Comparison of ENCODE assay signal across 1 fruit fly cellular context in genomic region chr2L:6649085-6649754, dm6.
A peak's percentile ranks its signal among the peaks of the same experiment; 100 is the strongest.
TF ChIP-seq lines count a peak whose summit lies in the region.

TSS of gene CG31635 (minus strand) at chr2L:6649114.
TSS of gene Tango1 (plus strand) at chr2L:6649388.

TF ChIP-seq in whole organism, embryonic, 481 proteins besides CTCF, POLR2A, EP300 and RAD21 (continued from another document and continues in another):
- TF ChIP-seq Max (GFP tag; optimal IDR thresholded peaks at IDR 0.05; lab: Kevin White, UChicago) (peak; percentile 57), CG12236 (GFP tag; optimal IDR thresholded peaks at IDR 0.05; lab: Kevin White, UChicago) (no peak), CG9817 (tag; optimal IDR thresholded peaks at IDR 0.05; lab: Kevin White, UChicago) (no peak), grn (GFP tag; optimal IDR thresholded peaks at IDR 0.05; lab: Kevin White, UChicago) (no peak), E2f1 (GFP tag; IDR thresholded peaks at IDR 0.05; lab: Robert Waterston, UW) (peak; percentile 19; the same call in 1 of the 2 replicates), CG12744 (GFP tag; optimal IDR thresholded peaks at IDR 0.05; lab: Kevin White, UChicago) (peak; percentile 2), ranshi (GFP tag; IDR thresholded peaks at IDR 0.05; lab: Robert Waterston, UW) (no peak), Deaf1 (tag; optimal IDR thresholded peaks at IDR 0.05; lab: Kevin White, UChicago) (peak; percentile 72), CG5180 (GFP tag; optimal IDR thresholded peaks at IDR 0.05; lab: Kevin White, UChicago) (no peak), Ets97D (GFP tag; optimal IDR thresholded peaks at IDR 0.05; lab: Kevin White, UChicago) (peak; percentile 75), Xrp1 (GFP tag; IDR thresholded peaks at IDR 0.05; lab: Robert Waterston, UW) (0 out of 2 replicates have a peak, but pooled peaks have one; percentile 24), CG9797 (GFP tag; optimal IDR thresholded peaks at IDR 0.05; lab: Kevin White, UChicago) (peak; percentile 97), sd (tag; optimal IDR thresholded peaks at IDR 0.05; lab: Kevin White, UChicago) (peak; percentile 89), TFAM (GFP tag; optimal IDR thresholded peaks at IDR 0.05; lab: Kevin White, UChicago) (no peak), CG15601 (tag; optimal IDR thresholded peaks at IDR 0.05; lab: Kevin White, UChicago) (peak; percentile 18), Dbx (GFP tag; IDR thresholded peaks at IDR 0.05; lab: Robert Waterston, UW) (0 out of 3 replicates have a peak, but pooled peaks have one; percentile 52), Aef1 (GFP tag; IDR thresholded peaks at IDR 0.05; lab: Robert Waterston, UW) (peak; percentile 26; the same call in 1 of the 3 replicates), Adf1 (GFP tag; IDR thresholded peaks at IDR 0.05; lab: Robert Waterston, UW) (peak; percentile 34; the same call in 1 of the 2 replicates), Myb (GFP tag; optimal IDR thresholded peaks at IDR 0.05; lab: Kevin White, UChicago) (peak; percentile 30), hkb (optimal IDR thresholded peaks at IDR 0.05; lab: Kevin White, UChicago) (peak; percentile 95), hkb (GFP tag; IDR thresholded peaks at IDR 0.05; lab: Robert Waterston, UW) (no peak), CG17802 (tag; optimal IDR thresholded peaks at IDR 0.05; lab: Kevin White, UChicago) (peak; percentile 82), D (optimal IDR thresholded peaks at IDR 0.05; lab: Kevin White, UChicago) (no peak), D (GFP tag; optimal IDR thresholded peaks at IDR 0.05; lab: Kevin White, UChicago) (no peak), CG9215 (GFP tag; IDR thresholded peaks at IDR 0.05; lab: Robert Waterston, UW) (peak; percentile 43), trem (tag; optimal IDR thresholded peaks at IDR 0.05; lab: Kevin White, UChicago) (peak; percentile 76), sob (GFP tag; IDR thresholded peaks at IDR 0.05; lab: Robert Waterston, UW) (no peak), Pdp1 (GFP tag; optimal IDR thresholded peaks at IDR 0.05; lab: Kevin White, UChicago) (peak; percentile 35 to 37), CG3838 (GFP tag; optimal IDR thresholded peaks at IDR 0.05; lab: Kevin White, UChicago) (no peak), Antp (GFP tag; optimal IDR thresholded peaks at IDR 0.05; lab: Kevin White, UChicago) (peak; percentile 13), CG12391 (tag; optimal IDR thresholded peaks at IDR 0.05; lab: Kevin White, UChicago) (peak; percentile 50), Hr3 (GFP tag; optimal IDR thresholded peaks at IDR 0.05; lab: Kevin White, UChicago) (peak; percentile 25), CG6254 (GFP tag; optimal IDR thresholded peaks at IDR 0.05; lab: Kevin White, UChicago) (no peak), CG33213 (GFP tag; optimal IDR thresholded peaks at IDR 0.05; lab: Kevin White, UChicago) (peak; percentile 31), maf-S (GFP tag; optimal IDR thresholded peaks at IDR 0.05; lab: Kevin White, UChicago) (no peak), CG10321 (GFP tag; IDR thresholded peaks at IDR 0.05; lab: Robert Waterston, UW) (no peak), Nf-YC (tag; optimal IDR thresholded peaks at IDR 0.05; lab: Kevin White, UChicago) (no peak), Chrac-16 (GFP tag; optimal IDR thresholded peaks at IDR 0.05; lab: Kevin White, UChicago) (no peak), MBD-R2 (GFP tag; IDR thresholded peaks at IDR 0.05; lab: Robert Waterston, UW) (peak; percentile 66), Lim3 (GFP tag; IDR thresholded peaks at IDR 0.05; lab: Robert Waterston, UW) (no peak), CG13424 (tag; optimal IDR thresholded peaks at IDR 0.05; lab: Kevin White, UChicago) (peak; percentile 7), stwl (tag; optimal IDR thresholded peaks at IDR 0.05; lab: Kevin White, UChicago) (peak; percentile 66), Vsx1 (GFP tag; optimal IDR thresholded peaks at IDR 0.05; lab: Kevin White, UChicago) (no peak), CG13624 (GFP tag; optimal IDR thresholded peaks at IDR 0.05; lab: Kevin White, UChicago) (peak; percentile 36), mirr (GFP tag; optimal IDR thresholded peaks at IDR 0.05; lab: Kevin White, UChicago) (no peak), Dad (GFP tag; optimal IDR thresholded peaks at IDR 0.05; lab: Kevin White, UChicago) (no peak), Doc2 (GFP tag; IDR thresholded peaks at IDR 0.05; lab: Robert Waterston, UW) (no peak), odd (GFP tag; optimal IDR thresholded peaks at IDR 0.05; lab: Kevin White, UChicago) (no peak), CG18619 (GFP tag; optimal IDR thresholded peaks at IDR 0.05; lab: Kevin White, UChicago) (no peak), YL-1 (GFP tag; optimal IDR thresholded peaks at IDR 0.05; lab: Kevin White, UChicago) (peak; percentile 61), Ets65A (GFP tag; lab: Kevin White, UChicago) (peak; percentile 80), btn (GFP tag; optimal IDR thresholded peaks at IDR 0.05; lab: Kevin White, UChicago) (no peak), lilli (GFP tag; optimal IDR thresholded peaks at IDR 0.05; lab: Kevin White, UChicago) (peak; percentile 14), fd96Cb (tag; optimal IDR thresholded peaks at IDR 0.05; lab: Kevin White, UChicago) (no peak), CG11695 (GFP tag; IDR thresholded peaks at IDR 0.05; lab: Robert Waterston, UW) (no peak), jumu (GFP tag; optimal IDR thresholded peaks at IDR 0.05; lab: Kevin White, UChicago) (peak; percentile 24), al (GFP tag; IDR thresholded peaks at IDR 0.05; lab: Robert Waterston, UW) (no peak), zen (tag; optimal IDR thresholded peaks at IDR 0.05; lab: Kevin White, UChicago) (peak; percentile 3), CG10543 (GFP tag; optimal IDR thresholded peaks at IDR 0.05; lab: Kevin White, UChicago) (peak; percentile 31), Ptx1 (GFP tag; IDR thresholded peaks at IDR 0.05; lab: Robert Waterston, UW) (peak; percentile 46; the same call in 1 of the 2 replicates), CG12659 (GFP tag; optimal IDR thresholded peaks at IDR 0.05; lab: Kevin White, UChicago) (peak; percentile 71), Nf-YB (GFP tag; optimal IDR thresholded peaks at IDR 0.05; lab: Kevin White, UChicago) (no peak), tll (GFP tag; optimal IDR thresholded peaks at IDR 0.05; lab: Kevin White, UChicago) (peak in 1 of 2 experiments; percentile 2), lab (GFP tag; optimal IDR thresholded peaks at IDR 0.05; lab: Kevin White, UChicago) (no peak), mam (GFP tag; optimal IDR thresholded peaks at IDR 0.05; lab: Kevin White, UChicago) (peak; percentile 29), gsb-n (tag; optimal IDR thresholded peaks at IDR 0.05; lab: Kevin White, UChicago) (no peak), pzg (GFP tag; optimal IDR thresholded peaks at IDR 0.05; lab: Kevin White, UChicago) (peak; percentile 89), CG12299 (tag; optimal IDR thresholded peaks at IDR 0.05; lab: Kevin White, UChicago) (peak; percentile 35), vvl (GFP tag; IDR thresholded peaks at IDR 0.05; lab: Robert Waterston, UW) (peak; percentile 62), CG7372 (GFP tag; IDR thresholded peaks at IDR 0.05; lab: Robert Waterston, UW) (0 out of 2 replicates have a peak, but pooled peaks have one; percentile 14), dysf (GFP tag; IDR thresholded peaks at IDR 0.05; lab: Robert Waterston, UW) (0 out of 3 replicates have a peak, but pooled peaks have one; percentile 22), CG9609 (GFP tag; optimal IDR thresholded peaks at IDR 0.05; lab: Kevin White, UChicago) (no peak), CG16863 (GFP tag; optimal IDR thresholded peaks at IDR 0.05; lab: Kevin White, UChicago) (no peak), CG17829 (tag; optimal IDR thresholded peaks at IDR 0.05; lab: Kevin White, UChicago) (peak; percentile 57), tgo (GFP tag; IDR thresholded peaks at IDR 0.05; lab: Robert Waterston, UW) (0 out of 3 replicates have a peak, but pooled peaks have one; percentile 15), CG2120 (GFP tag; optimal IDR thresholded peaks at IDR 0.05; lab: Kevin White, UChicago) (peak; percentile 39), CG7928 (GFP tag; optimal IDR thresholded peaks at IDR 0.05; lab: Kevin White, UChicago) (peak; percentile 13), CG7987 (GFP tag; optimal IDR thresholded peaks at IDR 0.05; lab: Kevin White, UChicago) (no peak), sens-2 (GFP tag; IDR thresholded peaks at IDR 0.05; lab: Robert Waterston, UW) (no peak), repo (GFP tag; optimal IDR thresholded peaks at IDR 0.05; lab: Kevin White, UChicago) (no peak), NfI (GFP tag; optimal IDR thresholded peaks at IDR 0.05; lab: Kevin White, UChicago) (no peak), dm (GFP tag; optimal IDR thresholded peaks at IDR 0.05; lab: Kevin White, UChicago) (no peak), CG6272 (GFP tag; IDR thresholded peaks at IDR 0.05; lab: Robert Waterston, UW) (0 out of 2 replicates have a peak, but pooled peaks have one; percentile 20), Hsf (GFP tag; optimal IDR thresholded peaks at IDR 0.05; lab: Kevin White, UChicago) (peak; percentile 17), CG2712 (tag; optimal IDR thresholded peaks at IDR 0.05; lab: Kevin White, UChicago) (peak; percentile 33), CG4617 (GFP tag; optimal IDR thresholded peaks at IDR 0.05; lab: Kevin White, UChicago; ENCODE audit: borderline replicate concordance) (peak; percentile 68), HmgD (GFP tag; optimal IDR thresholded peaks at IDR 0.05; lab: Kevin White, UChicago) (peak; percentile 28), CG14441 (GFP tag; IDR thresholded peaks at IDR 0.05; lab: Robert Waterston, UW) (0 out of 2 replicates have a peak, but pooled peaks have one; percentile 14), Med (GFP tag; lab: Kevin White, UChicago) (peak; percentile 82), CG14710 (tag; optimal IDR thresholded peaks at IDR 0.05; lab: Kevin White, UChicago) (peak; percentile 81), pros (GFP tag; optimal IDR thresholded peaks at IDR 0.05; lab: Kevin White, UChicago) (no peak), lov (optimal IDR thresholded peaks at IDR 0.05; lab: Kevin White, UChicago) (no peak), lov (GFP tag; IDR thresholded peaks at IDR 0.05; lab: Robert Waterston, UW) (no peak), ftz-f1 (GFP tag; optimal IDR thresholded peaks at IDR 0.05; lab: Kevin White, UChicago) (peak; percentile 40), CG34422 (GFP tag; IDR thresholded peaks at IDR 0.05; lab: Robert Waterston, UW) (peak; percentile 46; the same call in 1 of the 3 replicates), CG15479 (GFP tag; optimal IDR thresholded peaks at IDR 0.05; lab: Kevin White, UChicago) (peak; percentile 31), Sin3A (optimal IDR thresholded peaks at IDR 0.05; lab: Kevin White, UChicago) (peak; percentile 98), CG12155 (GFP tag; optimal IDR thresholded peaks at IDR 0.05; lab: Kevin White, UChicago) (peak; percentile 6), chif (GFP tag; optimal IDR thresholded peaks at IDR 0.05; lab: Kevin White, UChicago) (peak in 1 of 2 experiments; percentile 12), ewg (GFP tag; optimal IDR thresholded peaks at IDR 0.05; lab: Kevin White, UChicago) (no peak), nmo (GFP tag; optimal IDR thresholded peaks at IDR 0.05; lab: Kevin White, UChicago) (peak; percentile 76), crp (GFP tag; optimal IDR thresholded peaks at IDR 0.05; lab: Kevin White, UChicago) (peak in 1 of 2 experiments; percentile 72), CG10209 (GFP tag; optimal IDR thresholded peaks at IDR 0.05; lab: Kevin White, UChicago) (peak; percentile 7), CHES-1-like (GFP tag; optimal IDR thresholded peaks at IDR 0.05; lab: Kevin White, UChicago) (peak; percentile 20), Hmr (GFP tag; optimal IDR thresholded peaks at IDR 0.05; lab: Kevin White, UChicago) (no peak), CG11093 (GFP tag; IDR thresholded peaks at IDR 0.05; lab: Robert Waterston, UW) (0 out of 3 replicates have a peak, but pooled peaks have one; percentile 37), HLH54F (GFP tag; optimal IDR thresholded peaks at IDR 0.05; lab: Kevin White, UChicago) (peak; percentile 36), phol (tag; optimal IDR thresholded peaks at IDR 0.05; lab: Kevin White, UChicago) (peak; percentile 61), MESR4 (GFP tag; optimal IDR thresholded peaks at IDR 0.05; lab: Kevin White, UChicago) (peak; percentile 89), E2f2 (GFP tag; IDR thresholded peaks at IDR 0.05; lab: Robert Waterston, UW) (peak; percentile 76), Fer1 (GFP tag; optimal IDR thresholded peaks at IDR 0.05; lab: Kevin White, UChicago) (peak; percentile 34), Lhr (GFP tag; optimal IDR thresholded peaks at IDR 0.05; lab: Kevin White, UChicago) (peak; percentile 73), CG17186 (GFP tag; optimal IDR thresholded peaks at IDR 0.05; lab: Kevin White, UChicago) (peak; percentile 92), pan (optimal IDR thresholded peaks at IDR 0.05; lab: Kevin White, UChicago) (no peak), pan (GFP tag; optimal IDR thresholded peaks at IDR 0.05 in 1 of 2, IDR thresholded peaks at IDR 0.05 in 1 of 2) (peak in 1 of 2 experiments; percentile 12), Atf6 (GFP tag; IDR thresholded peaks at IDR 0.05; lab: Robert Waterston, UW) (0 out of 2 replicates have a peak, but pooled peaks have one; percentile 25), sima (GFP tag; optimal IDR thresholded peaks at IDR 0.05; lab: Kevin White, UChicago) (no peak), Abd-B (GFP tag; optimal IDR thresholded peaks at IDR 0.05; lab: Kevin White, UChicago) (peak; percentile 75), Dip3 (GFP tag; optimal IDR thresholded peaks at IDR 0.05; lab: Kevin White, UChicago) (peak; percentile 12), vfl (GFP tag; optimal IDR thresholded peaks at IDR 0.05; lab: Kevin White, UChicago) (no peak), CG3847 (GFP tag; IDR thresholded peaks at IDR 0.05; lab: Robert Waterston, UW) (peak; percentile 32; the same call in 1 of the 2 replicates), CG2116 (GFP tag; optimal IDR thresholded peaks at IDR 0.05; lab: Kevin White, UChicago) (peak; percentile 63), knrl (GFP tag; IDR thresholded peaks at IDR 0.05; lab: Robert Waterston, UW; ENCODE audit: partially characterized antibody) (peak; percentile 30; the same call in 1 of the 3 replicates), CG8290 (GFP tag; optimal IDR thresholded peaks at IDR 0.05; lab: Kevin White, UChicago) (peak; percentile 24), CG8290 (tag; optimal IDR thresholded peaks at IDR 0.05; lab: Kevin White, UChicago) (no peak), ssp (GFP tag; IDR thresholded peaks at IDR 0.05; lab: Robert Waterston, UW) (peak; percentile 95), fd102C (GFP tag; optimal IDR thresholded peaks at IDR 0.05; lab: Kevin White, UChicago) (no peak), nerfin-1 (tag; optimal IDR thresholded peaks at IDR 0.05; lab: Kevin White, UChicago) (peak; percentile 46), crc (GFP tag; optimal IDR thresholded peaks at IDR 0.05; lab: Kevin White, UChicago) (peak; percentile 10), CG1529 (GFP tag; optimal IDR thresholded peaks at IDR 0.05; lab: Kevin White, UChicago) (no peak), CG34376 (GFP tag; optimal IDR thresholded peaks at IDR 0.05; lab: Kevin White, UChicago) (peak; percentile 4)
